Fruit fly (Drosophila melanogaster): Measurements from ENCODE around the gene zen.
A peak's percentile ranks its signal among the peaks of the same experiment; 100 is the strongest.

Gene zen

DNA sequence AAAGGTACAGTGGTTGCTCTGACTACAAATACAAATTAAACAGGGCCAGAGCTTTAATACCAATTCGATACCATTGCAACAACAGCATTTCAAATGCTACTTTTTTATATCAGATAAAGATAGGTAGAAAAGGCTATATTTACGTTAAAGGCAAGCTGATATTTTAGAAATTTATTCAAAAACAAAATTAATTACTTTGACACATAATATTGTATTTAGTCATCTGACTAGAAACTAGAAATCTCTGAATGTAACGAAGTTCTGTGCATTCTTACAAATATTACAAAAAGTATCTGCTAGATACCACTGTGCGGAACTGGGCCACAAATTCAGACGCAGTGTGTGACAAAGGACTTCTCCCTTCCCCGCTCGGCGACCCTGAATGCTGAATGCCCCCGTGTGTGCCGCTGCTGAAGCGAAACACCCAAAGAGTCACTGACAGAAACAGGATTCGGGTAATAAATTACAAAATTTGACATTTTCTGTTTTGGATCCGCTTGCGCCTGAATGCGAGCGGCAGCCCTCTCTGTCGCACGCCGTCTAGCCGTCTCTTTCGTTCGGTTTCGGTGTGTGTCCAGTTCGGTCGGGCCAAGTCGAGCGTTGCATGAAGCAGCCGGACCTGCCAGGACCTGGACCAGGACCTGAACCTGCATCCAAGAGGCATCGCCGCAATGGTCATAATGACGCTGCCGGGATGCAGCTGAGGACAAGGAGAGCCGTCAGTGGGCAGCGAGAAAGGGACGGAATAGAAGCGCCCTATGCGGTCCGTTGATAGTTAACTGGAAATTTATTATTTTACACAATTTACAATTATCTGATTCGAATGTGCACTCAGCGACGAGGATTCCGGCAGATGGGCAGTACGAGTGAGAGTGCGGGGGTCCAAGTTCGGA is 7.0 kb upstream of the zen start (continued):
- peak; percentile 40 to 56 for TF ChIP-seq ss (GFP tag; optimal IDR thresholded peaks at IDR 0.05)
- no peak for TF ChIP-seq Lpt (GFP tag; optimal IDR thresholded peaks at IDR 0.05)
- TF ChIP-seq CG6276 (GFP tag; optimal IDR thresholded peaks at IDR 0.05), result no peak
- TF ChIP-seq lz (GFP tag; optimal IDR thresholded peaks at IDR 0.05), result peak; percentile 54
- no peak for TF ChIP-seq CG6163 (GFP tag; IDR thresholded peaks at IDR 0.05)
- TF ChIP-seq CG3919 (GFP tag; optimal IDR thresholded peaks at IDR 0.05), result peak; percentile 28
- no peak for TF ChIP-seq CG11762 (GFP tag; optimal IDR thresholded peaks at IDR 0.05; ENCODE audit: insufficient read depth)
- peak; percentile 5 for TF ChIP-seq net (GFP tag; optimal IDR thresholded peaks at IDR 0.05)
- no peak for TF ChIP-seq eg (GFP tag; IDR thresholded peaks at IDR 0.05)

DNA sequence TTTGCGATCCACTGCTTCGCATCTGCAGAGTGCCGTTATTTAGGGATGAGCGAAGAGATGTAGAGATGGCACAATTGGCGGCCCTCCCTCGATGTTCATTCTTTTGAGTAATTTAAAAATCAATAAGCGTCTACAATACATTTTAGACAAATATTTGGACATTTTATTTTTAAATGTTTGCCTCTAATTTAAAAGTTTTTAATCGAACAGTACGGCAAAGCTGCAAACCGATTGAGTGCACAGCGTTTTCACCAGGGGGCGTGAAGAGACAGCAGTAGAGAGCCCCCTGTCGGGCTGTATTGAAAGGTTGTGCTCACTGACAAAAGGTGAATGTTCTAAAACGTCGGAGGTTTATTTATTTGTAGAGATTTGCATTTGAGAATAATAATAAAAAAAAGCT is 5.4 kb upstream of the zen start, which contains the start of gene bcd:
Gene bcd, minus strand, starts transcription at position 48 of the 400 bp plus-strand sequence.
- TF ChIP-seq Sox102F (GFP tag; optimal IDR thresholded peaks at IDR 0.05) (peak; percentile 35), Eip78C (GFP tag) (peak; percentile 77), CG6276 (GFP tag; optimal IDR thresholded peaks at IDR 0.05) (no peak), salr (GFP tag; optimal IDR thresholded peaks at IDR 0.05) (peak in 1 of 2 experiments; percentile 52), CG11762 (GFP tag; optimal IDR thresholded peaks at IDR 0.05; ENCODE audit: insufficient read depth) (no peak), dsx (GFP tag; optimal IDR thresholded peaks at IDR 0.05; ENCODE audit: poor library complexity, severe bottlenecking) (no peak), Lpt (GFP tag; optimal IDR thresholded peaks at IDR 0.05) (no peak), CG15336 (GFP tag; IDR thresholded peaks at IDR 0.05) (no peak), cyc (GFP tag; optimal IDR thresholded peaks at IDR 0.05) (peak; percentile 80), Smox (GFP tag; optimal IDR thresholded peaks at IDR 0.05) (peak; percentile 48), CG9139 (GFP tag; optimal IDR thresholded peaks at IDR 0.05) (no peak), Gug (GFP tag; IDR thresholded peaks at IDR 0.05) (no peak), fd59A (GFP tag; optimal IDR thresholded peaks at IDR 0.05) (no peak), Met (GFP tag; optimal IDR thresholded peaks at IDR 0.05) (peak; percentile 49), CG3919 (GFP tag; optimal IDR thresholded peaks at IDR 0.05) (peak; percentile 73), CG10631 (GFP tag; optimal IDR thresholded peaks at IDR 0.05) (peak; percentile 60), CG6792 (GFP tag; optimal IDR thresholded peaks at IDR 0.05) (peak; percentile 47), CG7368 (GFP tag; optimal IDR thresholded peaks at IDR 0.05) (peak; percentile 32), CG4318 (GFP tag; optimal IDR thresholded peaks at IDR 0.05) (no peak), CG6808 (GFP tag; optimal IDR thresholded peaks at IDR 0.05) (no peak), Eip93F (GFP tag; optimal IDR thresholded peaks at IDR 0.05) (no peak), Eip75B (GFP tag; optimal IDR thresholded peaks at IDR 0.05) (peak; percentile 29), Sox14 (GFP tag; optimal IDR thresholded peaks at IDR 0.05) (peak; percentile 65), Hr38 (GFP tag; optimal IDR thresholded peaks at IDR 0.05) (no peak), Hr39 (GFP tag; optimal IDR thresholded peaks at IDR 0.05) (peak; percentile 81), acj6 (GFP tag; optimal IDR thresholded peaks at IDR 0.05) (peak; percentile 59), Sox15 (GFP tag; optimal IDR thresholded peaks at IDR 0.05) (peak; percentile 34), CG34406 (GFP tag; optimal IDR thresholded peaks at IDR 0.05) (no peak), CG3032 (tag; optimal IDR thresholded peaks at IDR 0.05) (peak; percentile 57), CG6163 (GFP tag; IDR thresholded peaks at IDR 0.05) (peak; percentile 77), achi (GFP tag; optimal IDR thresholded peaks at IDR 0.05) (peak; percentile 46), CG1621 (tag; optimal IDR thresholded peaks at IDR 0.05) (peak; percentile 27), vri (GFP tag; optimal IDR thresholded peaks at IDR 0.05) (peak; percentile 34), esn (GFP tag; optimal IDR thresholded peaks at IDR 0.05) (peak; percentile 67), lz (GFP tag; optimal IDR thresholded peaks at IDR 0.05) (peak; percentile 75), CG8119 (GFP tag; IDR thresholded peaks at IDR 0.05) (no peak), pdm3 (GFP tag; optimal IDR thresholded peaks at IDR 0.05) (peak; percentile 70), CG8632 (GFP tag; optimal IDR thresholded peaks at IDR 0.05) (no peak), CG10669 (GFP tag; optimal IDR thresholded peaks at IDR 0.05) (peak; percentile 32), Ets21C (GFP tag; optimal IDR thresholded peaks at IDR 0.05) (peak; percentile 56), CG16779 (tag; optimal IDR thresholded peaks at IDR 0.05) (no peak), topi (GFP tag; optimal IDR thresholded peaks at IDR 0.05) (peak; percentile 58), CG8319 (GFP tag; optimal IDR thresholded peaks at IDR 0.05) (peak; percentile 4), CG31627 (GFP tag; optimal IDR thresholded peaks at IDR 0.05) (peak; percentile 82), Ets96B (tag; optimal IDR thresholded peaks at IDR 0.05) (no peak)

All from whole organism, prepupa.